Fruit fly (Drosophila melanogaster) whole organism, embryonic: Measurements from ENCODE around the gene CG14684.

Experiments
- Adf1 ChIP-seq: fragments of 200-800 bp; sonication (Bioruptor generic); IDR thresholded peaks from 2 replicates; pipeline ENCODE4 v1.3.6; 2022; ENCODE audit warnings: missing biosample characterization, missing genetic modification characterization
- Antp ChIP-seq: fragments of 200-800 bp; sonication (Bioruptor generic); optimal IDR thresholded peaks from 3 replicates; lab custom pipeline; 2016; ENCODE audit warnings: missing biosample characterization, missing genetic modification characterization
- Atf3 ChIP-seq: fragments of 200-800 bp; sonication (Bioruptor generic); optimal IDR thresholded peaks from 3 replicates; lab custom pipeline; 2016; ENCODE audit warnings: missing biosample characterization, missing genetic modification characterization
- C15 ChIP-seq: fragments of 200-800 bp; sonication (Bioruptor generic); IDR thresholded peaks from 3 replicates; pipeline ENCODE4 v1.3.6; 2022; ENCODE audit warnings: missing biosample characterization, missing genetic modification characterization
- CG10209 ChIP-seq: fragments of 200-800 bp; sonication (Bioruptor generic); optimal IDR thresholded peaks from 3 replicates; lab custom pipeline; 2017; ENCODE audit warnings: missing biosample characterization, mild to moderate bottlenecking, missing genetic modification characterization, missing genetic modification reagents
- CG10979 ChIP-seq: fragments of 200-800 bp; sonication (Bioruptor generic); optimal IDR thresholded peaks from 2 replicates; lab custom pipeline; 2018; ENCODE audit warnings: missing biosample characterization, mild to moderate bottlenecking, missing genetic modification characterization, moderate library complexity
- CG11723 ChIP-seq: fragments of 200-800 bp; sonication (Bioruptor generic); optimal IDR thresholded peaks from 2 replicates; lab custom pipeline; 2017; ENCODE audit warnings: missing biosample characterization, mild to moderate bottlenecking, missing genetic modification characterization
- CG12236 ChIP-seq: fragments of 200-800 bp; sonication (Bioruptor generic); optimal IDR thresholded peaks from 2 replicates; lab custom pipeline; 2016; ENCODE audit warnings: missing biosample characterization, missing genetic modification characterization
- CG13287 ChIP-seq: fragments of 200-800 bp; sonication (Bioruptor generic); IDR thresholded peaks from 2 replicates; pipeline ENCODE4 v1.3.6; 2022; ENCODE audit warnings: missing biosample characterization, missing genetic modification characterization; ENCODE audit not compliant: partially characterized antibody
- CG13624 ChIP-seq: fragments of 200-800 bp; sonication (Bioruptor generic); optimal IDR thresholded peaks from 2 replicates; lab custom pipeline; 2016; ENCODE audit warnings: missing biosample characterization, missing genetic modification characterization
- CG17612 ChIP-seq: fragments of 200-800 bp; sonication (Bioruptor generic); IDR thresholded peaks from 2 replicates; pipeline ENCODE4 v1.3.6; 2022; ENCODE audit warnings: missing biosample characterization, missing genetic modification characterization
- CG2199 ChIP-seq: fragments of 200-800 bp; sonication (Bioruptor generic); IDR thresholded peaks from 3 replicates; pipeline ENCODE4 v1.3.6; 2022; ENCODE audit warnings: missing biosample characterization, missing genetic modification characterization
- CG30431 ChIP-seq: fragments of 200-800 bp; sonication (Bioruptor generic); optimal IDR thresholded peaks from 2 replicates; lab custom pipeline; 2017; ENCODE audit warnings: missing biosample characterization, missing genetic modification characterization
- CG32767 ChIP-seq: fragments of 200-800 bp; sonication (Bioruptor generic); IDR thresholded peaks from 2 replicates; pipeline ENCODE4 v1.3.6; 2022; ENCODE audit warnings: missing biosample characterization, missing genetic modification characterization
- CG32772 ChIP-seq: fragments of 200-800 bp; sonication (Bioruptor generic); IDR thresholded peaks from 2 replicates; pipeline ENCODE4 v1.3.6; 2022; ENCODE audit warnings: missing biosample characterization, missing genetic modification characterization
- CG4328 ChIP-seq: fragments of 200-800 bp; sonication (Bioruptor generic); optimal IDR thresholded peaks from 3 replicates; lab custom pipeline; 2017; ENCODE audit warnings: missing biosample characterization, missing genetic modification reagents, missing genetic modification characterization
- CG4854 ChIP-seq: fragments of 200-800 bp; sonication (Bioruptor generic); optimal IDR thresholded peaks from 2 replicates; lab custom pipeline; 2016; ENCODE audit warnings: missing biosample characterization, missing genetic modification characterization, inconsistent platforms
- CG8765 ChIP-seq: fragments of 200-800 bp; sonication (Bioruptor generic); IDR thresholded peaks from 2 replicates; pipeline ENCODE4 v1.3.6; 2022; ENCODE audit warnings: missing biosample characterization, missing genetic modification characterization
- CG8924 ChIP-seq: fragments of 200-800 bp; optimal IDR thresholded peaks from 3 replicates; lab custom pipeline; 2019; ENCODE audit warnings: missing biosample characterization, mild to moderate bottlenecking, missing genetic modification characterization, moderate library complexity
- CG9876 ChIP-seq: fragments of 200-800 bp; sonication (Bioruptor generic); optimal IDR thresholded peaks from 2 replicates; lab custom pipeline; 2016; ENCODE audit warnings: missing biosample characterization, missing genetic modification characterization
- CG9932 ChIP-seq: fragments of 200-800 bp; sonication (Bioruptor generic); IDR thresholded peaks from 2 replicates; pipeline ENCODE4 v1.3.6; 2022; ENCODE audit warnings: missing biosample characterization, missing genetic modification characterization
- CHES-1-like ChIP-seq: fragments of 200-800 bp; sonication (Bioruptor generic); optimal IDR thresholded peaks from 2 replicates; lab custom pipeline; 2016; ENCODE audit warnings: missing biosample characterization, missing genetic modification characterization
- Dad ChIP-seq: fragments of 200-800 bp; sonication (Bioruptor generic); optimal IDR thresholded peaks from 3 replicates; lab custom pipeline; 2016; ENCODE audit warnings: missing biosample characterization, missing genetic modification characterization
- Dp ChIP-seq: fragments of 200-800 bp; sonication (Bioruptor generic); optimal IDR thresholded peaks from 2 replicates; lab custom pipeline; 2018; ENCODE audit warnings: missing biosample characterization, mild to moderate bottlenecking, missing genetic modification characterization, moderate library complexity
- GATAe ChIP-seq: fragments of 200-800 bp; sonication (Bioruptor generic); conservative IDR thresholded peaks from 2 replicates; pipeline ENCODE4 v1.3.6; 2022; ENCODE audit warnings: missing biosample characterization, missing genetic modification characterization
- H2.0 ChIP-seq: fragments of 200-800 bp; sonication (Bioruptor generic); IDR thresholded peaks from 2 replicates; pipeline ENCODE4 v1.3.6; 2022; ENCODE audit warnings: missing biosample characterization, missing genetic modification characterization
- Hand ChIP-seq: fragments of 200-800 bp; sonication (Bioruptor generic); optimal IDR thresholded peaks from 2 replicates; lab custom pipeline; 2017; ENCODE audit warnings: mild to moderate bottlenecking, missing biosample characterization, missing genetic modification reagents, missing genetic modification characterization
- Hmr ChIP-seq: fragments of 200-800 bp; sonication (Bioruptor generic); optimal IDR thresholded peaks from 3 replicates; lab custom pipeline; 2017; ENCODE audit warnings: mild to moderate bottlenecking, missing biosample characterization, missing genetic modification reagents, missing genetic modification characterization
- Med ChIP-seq: fragments of 200-800 bp; sonication (Bioruptor generic); peaks from one replicate; lab custom pipeline; 2016; ENCODE audit warnings: missing biosample characterization, missing genetic modification characterization, mild to moderate bottlenecking, inconsistent platforms, moderate library complexity
- Myb ChIP-seq: fragments of 200-800 bp; sonication (Bioruptor generic); optimal IDR thresholded peaks from 2 replicates; lab custom pipeline; 2016; ENCODE audit warnings: missing biosample characterization, missing genetic modification characterization
- Opbp ChIP-seq: fragments of 200-800 bp; sonication (Bioruptor generic); IDR thresholded peaks from 3 replicates; pipeline ENCODE4 v1.3.6; 2022; ENCODE audit warnings: missing biosample characterization, missing genetic modification characterization; ENCODE audit not compliant: partially characterized antibody
- PHDP ChIP-seq: fragments of 200-800 bp; sonication (Bioruptor generic); optimal IDR thresholded peaks from 3 replicates; lab custom pipeline; 2018; ENCODE audit warnings: missing biosample characterization, mild to moderate bottlenecking, missing genetic modification characterization, moderate library complexity
- Taf1 ChIP-seq: fragments of 200-800 bp; sonication (Bioruptor generic); IDR thresholded peaks from 2 replicates; pipeline ENCODE4 v1.3.6; 2022; ENCODE audit warnings: missing biosample characterization, missing genetic modification characterization
- btn ChIP-seq: fragments of 200-800 bp; sonication (Bioruptor generic); optimal IDR thresholded peaks from 2 replicates; lab custom pipeline; 2016; ENCODE audit warnings: missing biosample characterization, missing genetic modification characterization
- cas ChIP-seq: fragments of 200-800 bp; sonication (Bioruptor generic); IDR thresholded peaks from 2 replicates; pipeline ENCODE4 v1.3.6; 2022; ENCODE audit warnings: missing biosample characterization, missing genetic modification characterization
- grn ChIP-seq: fragments of 200-800 bp; sonication (Bioruptor generic); optimal IDR thresholded peaks from 3 replicates; lab custom pipeline; 2017; ENCODE audit warnings: missing biosample characterization, missing genetic modification characterization
- insv ChIP-seq, 2 experiments: fragments of 200-800 bp; sonication (Bioruptor generic); optimal IDR thresholded peaks; 3 replicates each; lab custom pipeline; 2016 to 2018; ENCODE audit warnings: missing biosample characterization in 2 of 2, missing genetic modification characterization in 2 of 2
- knrl ChIP-seq: fragments of 200-800 bp; sonication (Bioruptor generic); IDR thresholded peaks from 3 replicates; pipeline ENCODE4 v1.3.6; 2022; ENCODE audit warnings: missing biosample characterization, missing genetic modification characterization; ENCODE audit not compliant: partially characterized antibody
- luna ChIP-seq: fragments of 200-800 bp; sonication (Bioruptor generic); optimal IDR thresholded peaks from 2 replicates; lab custom pipeline; 2016; ENCODE audit warnings: missing biosample characterization, missing genetic modification characterization
- mld ChIP-seq: fragments of 200-800 bp; sonication (Bioruptor generic); IDR thresholded peaks from 3 replicates; pipeline ENCODE4 v1.3.6; 2022; ENCODE audit warnings: missing biosample characterization, missing genetic modification characterization; ENCODE audit not compliant: partially characterized antibody
- nerfin-2 ChIP-seq: fragments of 200-800 bp; sonication (Bioruptor generic); IDR thresholded peaks from 2 replicates; pipeline ENCODE4 v1.3.6; 2022; ENCODE audit warnings: missing biosample characterization, missing genetic modification characterization; ENCODE audit not compliant: partially characterized antibody
- nmo ChIP-seq: fragments of 200-800 bp; sonication (Bioruptor generic); optimal IDR thresholded peaks from 2 replicates; lab custom pipeline; 2018; ENCODE audit warnings: missing biosample characterization, mild to moderate bottlenecking, missing genetic modification characterization, moderate library complexity
- pfk ChIP-seq: fragments of 200-800 bp; sonication (Bioruptor generic); optimal IDR thresholded peaks from 2 replicates; lab custom pipeline; 2018; ENCODE audit warnings: missing biosample characterization, mild to moderate bottlenecking, missing genetic modification characterization, moderate library complexity
- pros ChIP-seq: fragments of 200-800 bp; sonication (Bioruptor generic); optimal IDR thresholded peaks from 3 replicates; lab custom pipeline; 2019; ENCODE audit warnings: missing biosample characterization, mild to moderate bottlenecking, missing genetic modification characterization, moderate library complexity
- sob ChIP-seq: fragments of 200-800 bp; sonication (Bioruptor generic); IDR thresholded peaks from 2 replicates; pipeline ENCODE4 v1.3.6; 2022; ENCODE audit warnings: missing biosample characterization, missing genetic modification characterization
- tll ChIP-seq, 2 experiments: fragments of 200-800 bp in 1 of 2; fragments of >200 bp in 1 of 2; sonication (Bioruptor generic) in 1 of 2; optimal IDR thresholded peaks; 2 replicates each; lab custom pipeline; 2017 to 2019; ENCODE audit warnings: missing biosample characterization in 2 of 2, missing genetic modification characterization in 2 of 2, mild to moderate bottlenecking in 1 of 2, moderate library complexity in 1 of 2
- twi ChIP-seq: fragments of 200-800 bp; optimal IDR thresholded peaks from 2 replicates; lab custom pipeline; 2019; ENCODE audit warnings: missing biosample characterization, mild to moderate bottlenecking, missing genetic modification characterization, moderate library complexity
- usp ChIP-seq: fragments of >200 bp; optimal IDR thresholded peaks from 2 replicates; lab custom pipeline; 2017; ENCODE audit warnings: missing biosample characterization, missing genetic modification characterization
- vfl ChIP-seq: fragments of 200-800 bp; sonication (Bioruptor generic); optimal IDR thresholded peaks from 2 replicates; lab custom pipeline; 2016; ENCODE audit warnings: missing biosample characterization, missing genetic modification characterization
- yki ChIP-seq: fragments of >200 bp; optimal IDR thresholded peaks from 3 replicates; lab custom pipeline; 2018
- zfh1 ChIP-seq: fragments of 200-800 bp; sonication (Bioruptor generic); IDR thresholded peaks from 3 replicates; pipeline ENCODE4 v1.3.6; 2022; ENCODE audit warnings: missing biosample characterization, missing genetic modification characterization

CG14684 gene

dm6 chr3R:10675101-10675500 lies 31.7 kb upstream of the CG14684 start (continued):
- TF ChIP-seq mld (GFP tag; lab: Robert Waterston, UW) (peak; percentile 46; the same call in 1 of the 3 replicates), Antp (GFP tag; lab: Kevin White, UChicago) (peak; percentile 9), CG10979 (peak; percentile 35), tll (GFP tag; optimal IDR thresholded peaks at IDR 0.05; lab: Kevin White, UChicago) (no peak), Med (GFP tag; lab: Kevin White, UChicago) (peak; percentile 93), CG11723 (GFP tag; lab: Kevin White, UChicago) (no peak), usp (GFP tag; lab: Kevin White, UChicago) (no peak), H2.0 (GFP tag; lab: Robert Waterston, UW) (no peak), Dp (GFP tag; lab: Kevin White, UChicago) (peak; percentile 71), C15 (GFP tag; lab: Robert Waterston, UW) (no peak), GATAe (GFP tag; lab: Robert Waterston, UW) (peak; percentile 19; the same call in 1 of the 2 replicates), CG17612 (no peak), CG4328 (no peak), sob (peak; percentile 68), Myb (GFP tag; lab: Kevin White, UChicago) (peak; percentile 95), CG10209 (GFP tag; lab: Kevin White, UChicago) (no peak), Hmr (GFP tag; lab: Kevin White, UChicago) (peak; percentile 88), CG32767 (no peak), CG8924 (tag; lab: Kevin White, UChicago) (no peak), pfk (no peak), CG13624 (GFP tag; lab: Kevin White, UChicago) (peak; percentile 64), CG13287 (peak; percentile 92), Taf1 (GFP tag; lab: Robert Waterston, UW) (no peak), pros (GFP tag; lab: Kevin White, UChicago) (no peak), grn (GFP tag; lab: Kevin White, UChicago) (peak; percentile 50), nerfin-2 (GFP tag; lab: Robert Waterston, UW) (peak; percentile 49), CG30431 (GFP tag; lab: Kevin White, UChicago) (no peak), Hand (no peak), btn (GFP tag; lab: Kevin White, UChicago) (no peak), PHDP (tag; lab: Kevin White, UChicago) (peak; percentile 31), CG32772 (no peak), CG9932 (GFP tag; lab: Robert Waterston, UW) (peak; percentile 40; the same call in 1 of the 2 replicates), cas (0 out of 2 replicates have a peak, but pooled peaks have one; percentile 28), insv (GFP tag; optimal IDR thresholded peaks at IDR 0.05; lab: Kevin White, UChicago) (peak in 1 of 2 experiments; percentile 64), CG9876 (GFP tag; lab: Kevin White, UChicago) (peak; percentile 61), CG4854 (GFP tag; lab: Kevin White, UChicago) (peak; percentile 28), Atf3 (GFP tag; lab: Kevin White, UChicago) (no peak), CG2199 (GFP tag; lab: Robert Waterston, UW) (peak; percentile 62; the same call in 2 of the 3 replicates), CG12236 (GFP tag; lab: Kevin White, UChicago) (no peak), Dad (peak; percentile 20), luna (GFP tag; lab: Kevin White, UChicago) (peak; percentile 13), CHES-1-like (GFP tag; lab: Kevin White, UChicago) (peak; percentile 26), twi (tag; lab: Kevin White, UChicago) (no peak), zfh1 (GFP tag; lab: Robert Waterston, UW) (no peak), yki (lab: Kevin White, UChicago) (no peak), CG8765 (no peak), Adf1 (GFP tag; lab: Robert Waterston, UW) (no peak), vfl (peak; percentile 16), Opbp (GFP tag; lab: Robert Waterston, UW) (peak; percentile 82), knrl (GFP tag; lab: Robert Waterston, UW) (peak; percentile 92), nmo (GFP tag; lab: Kevin White, UChicago) (peak; percentile 53)
